Fruit fly (Drosophila melanogaster): ENCODE results near the gene CG15468.

DNA sequence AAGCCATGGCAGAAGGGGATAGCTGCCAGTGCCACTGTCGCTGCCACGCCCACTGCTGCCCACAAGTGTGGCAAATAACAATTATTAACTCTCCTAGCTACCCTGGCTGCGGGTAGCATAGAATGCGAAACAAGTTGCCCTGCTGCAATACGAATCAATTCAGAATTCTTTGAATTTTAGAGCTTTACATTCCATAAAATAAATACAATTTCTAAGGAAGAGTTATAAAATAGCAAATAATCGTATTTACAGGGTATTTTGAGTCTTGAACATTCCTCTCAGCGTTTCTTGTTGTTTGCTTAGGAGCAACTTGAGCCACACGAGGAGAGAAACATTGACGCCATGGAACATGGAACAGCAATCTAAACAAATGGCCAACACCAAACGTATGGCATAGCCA is 21.5 kb upstream of the CG15468 start:
- TF ChIP-seq ab (GFP tag; optimal IDR thresholded peaks at IDR 0.05), result no peak
- TF ChIP-seq CG10431 (GFP tag; optimal IDR thresholded peaks at IDR 0.05), result no peak
- TF ChIP-seq knrl (GFP tag; IDR thresholded peaks at IDR 0.05; ENCODE audit: partially characterized antibody), result no peak

Measured in whole organism, embryonic.